Fruit fly (Drosophila melanogaster) whole organism, embryonic: Measurements from ENCODE around the gene CG17660.

Experiments
- Abd-B ChIP-seq: fragments of 200-800 bp; sonication (Bioruptor generic); optimal IDR thresholded peaks from 2 replicates; lab custom pipeline; 2018; ENCODE audit warnings: missing biosample characterization, mild to moderate bottlenecking, missing genetic modification characterization, moderate library complexity
- Asciz ChIP-seq: fragments of 200-800 bp; sonication (Bioruptor generic); optimal IDR thresholded peaks from 2 replicates; lab custom pipeline; 2017; ENCODE audit warnings: missing biosample characterization, mild to moderate bottlenecking, missing genetic modification characterization, missing genetic modification reagents
- Atf-2 ChIP-seq: fragments of 200-800 bp; sonication (Bioruptor generic); optimal IDR thresholded peaks from 2 replicates; lab custom pipeline; 2016; ENCODE audit warnings: missing biosample characterization, missing genetic modification characterization
- Blimp-1 ChIP-seq: fragments of 200-800 bp; sonication (Bioruptor generic); optimal IDR thresholded peaks from 3 replicates; lab custom pipeline; 2018; ENCODE audit warnings: missing biosample characterization, missing genetic modification characterization, mild to moderate bottlenecking, moderate library complexity, missing genetic modification reagents
- CG10321 ChIP-seq: fragments of 200-800 bp; sonication (Bioruptor generic); IDR thresholded peaks from 2 replicates; pipeline ENCODE4 v1.3.6; 2022; ENCODE audit warnings: missing biosample characterization, missing genetic modification characterization
- CG10565 ChIP-seq: fragments of 200-800 bp; sonication (Bioruptor generic); optimal IDR thresholded peaks from 3 replicates; lab custom pipeline; 2016; ENCODE audit warnings: missing biosample characterization, mild to moderate bottlenecking, missing genetic modification characterization
- CG11093 ChIP-seq: fragments of 200-800 bp; sonication (Bioruptor generic); IDR thresholded peaks from 3 replicates; pipeline ENCODE4 v1.3.6; 2022; ENCODE audit warnings: missing biosample characterization, missing genetic modification characterization
- CG11398 ChIP-seq: fragments of 200-800 bp; sonication (Bioruptor generic); optimal IDR thresholded peaks from 2 replicates; lab custom pipeline; 2016; ENCODE audit warnings: missing biosample characterization, missing genetic modification characterization
- CG12071 ChIP-seq: fragments of 200-800 bp; sonication (Bioruptor generic); optimal IDR thresholded peaks from 3 replicates; lab custom pipeline; 2018; ENCODE audit warnings: missing biosample characterization, mild to moderate bottlenecking, missing genetic modification characterization
- CG12744 ChIP-seq: fragments of 200-800 bp; sonication (Bioruptor generic); optimal IDR thresholded peaks from 2 replicates; lab custom pipeline; 2016; ENCODE audit warnings: missing biosample characterization, missing genetic modification characterization
- CG13775 ChIP-seq: fragments of 200-800 bp; sonication (Bioruptor generic); optimal IDR thresholded peaks from 3 replicates; lab custom pipeline; 2017; ENCODE audit warnings: missing biosample characterization, mild to moderate bottlenecking, missing genetic modification characterization
- CG15269 ChIP-seq: fragments of 200-800 bp; sonication (Bioruptor generic); optimal IDR thresholded peaks from 2 replicates; lab custom pipeline; 2018; ENCODE audit warnings: missing biosample characterization, mild to moderate bottlenecking, missing genetic modification characterization, moderate library complexity
- CG15479 ChIP-seq: fragments of 200-800 bp; sonication (Bioruptor generic); optimal IDR thresholded peaks from 3 replicates; lab custom pipeline; 2019; ENCODE audit warnings: missing biosample characterization, mild to moderate bottlenecking, missing genetic modification characterization, moderate library complexity
- CG16779 ChIP-seq: fragments of 200-800 bp; sonication (Bioruptor generic); IDR thresholded peaks from 2 replicates; pipeline ENCODE4 v1.3.6; 2022; ENCODE audit warnings: missing biosample characterization, missing genetic modification characterization
- CG1832 ChIP-seq: fragments of 200-800 bp; sonication (Bioruptor generic); optimal IDR thresholded peaks from 2 replicates; lab custom pipeline; 2017; ENCODE audit warnings: missing biosample characterization, mild to moderate bottlenecking, missing genetic modification characterization, inconsistent platforms
- CG18599 ChIP-seq: fragments of 200-800 bp; sonication (Bioruptor generic); optimal IDR thresholded peaks from 3 replicates; lab custom pipeline; 2017; ENCODE audit warnings: missing biosample characterization, missing genetic modification characterization, mild to moderate bottlenecking, moderate library complexity, missing genetic modification reagents
- CG2120 ChIP-seq: fragments of 200-800 bp; sonication (Bioruptor generic); optimal IDR thresholded peaks from 3 replicates; lab custom pipeline; 2016; ENCODE audit warnings: missing biosample characterization, missing genetic modification characterization
- CG31365 ChIP-seq: fragments of 200-800 bp; sonication (Bioruptor generic); optimal IDR thresholded peaks from 2 replicates; lab custom pipeline; 2018; ENCODE audit warnings: missing biosample characterization, mild to moderate bottlenecking, missing genetic modification characterization
- CG32532 ChIP-seq: fragments of 200-800 bp; sonication (Bioruptor generic); IDR thresholded peaks from 2 replicates; pipeline ENCODE4 v1.3.6; 2022; ENCODE audit warnings: missing biosample characterization, missing genetic modification characterization
- CG7556 ChIP-seq: fragments of 200-800 bp; sonication (Bioruptor generic); optimal IDR thresholded peaks from 2 replicates; lab custom pipeline; 2017; ENCODE audit warnings: missing biosample characterization, mild to moderate bottlenecking, missing genetic modification characterization
- CG7987 ChIP-seq: fragments of 200-800 bp; sonication (Bioruptor generic); optimal IDR thresholded peaks from 2 replicates; lab custom pipeline; 2018; ENCODE audit warnings: missing biosample characterization, mild to moderate bottlenecking, missing genetic modification characterization, moderate library complexity
- CTCF ChIP-seq: fragments of 200-800 bp; sonication (Bioruptor generic); optimal IDR thresholded peaks from 2 replicates; lab custom pipeline; 2017; ENCODE audit warnings: missing biosample characterization, mild to moderate bottlenecking, missing genetic modification characterization, moderate library complexity
- CoRest ChIP-seq: fragments of 200-800 bp; sonication (Bioruptor generic); optimal IDR thresholded peaks from 3 replicates; lab custom pipeline; 2018; ENCODE audit warnings: missing biosample characterization, mild to moderate bottlenecking, missing genetic modification characterization, moderate library complexity
- CrebB ChIP-seq: fragments of 200-800 bp; sonication (Bioruptor generic); optimal IDR thresholded peaks from 3 replicates; lab custom pipeline; 2018; ENCODE audit warnings: missing biosample characterization, mild to moderate bottlenecking, missing genetic modification characterization
- D19A ChIP-seq: fragments of 200-800 bp; optimal IDR thresholded peaks from 3 replicates; lab custom pipeline; 2019; ENCODE audit warnings: missing biosample characterization, mild to moderate bottlenecking, missing genetic modification characterization, moderate library complexity
- Dfd ChIP-seq, 2 experiments: fragments of >200 bp; optimal IDR thresholded peaks; 2 replicates each; lab custom pipeline; 2017; ENCODE audit warnings: missing biosample characterization in 2 of 2, missing genetic modification characterization in 2 of 2
- Fer2 ChIP-seq: fragments of 200-800 bp; sonication (Bioruptor generic); optimal IDR thresholded peaks from 2 replicates; lab custom pipeline; 2018; ENCODE audit warnings: missing biosample characterization, mild to moderate bottlenecking, missing genetic modification characterization, moderate library complexity
- HLH54F ChIP-seq: fragments of 200-800 bp; sonication (Bioruptor generic); optimal IDR thresholded peaks from 3 replicates; lab custom pipeline; 2016; ENCODE audit warnings: missing biosample characterization, missing genetic modification characterization
- Hsf ChIP-seq: fragments of 200-800 bp; sonication (Bioruptor generic); optimal IDR thresholded peaks from 3 replicates; lab custom pipeline; 2016; ENCODE audit warnings: missing biosample characterization, missing genetic modification characterization
- MBD-R2 ChIP-seq: fragments of 200-800 bp; sonication (Bioruptor generic); IDR thresholded peaks from 2 replicates; pipeline ENCODE4 v1.3.6; 2022; ENCODE audit warnings: missing biosample characterization, missing genetic modification characterization
- MESR4 ChIP-seq: fragments of 200-800 bp; sonication (Bioruptor generic); optimal IDR thresholded peaks from 2 replicates; lab custom pipeline; 2018; ENCODE audit warnings: missing biosample characterization, mild to moderate bottlenecking, missing genetic modification characterization, moderate library complexity
- NC2α ChIP-seq: fragments of 200-800 bp; sonication (Bioruptor generic); optimal IDR thresholded peaks from 2 replicates; lab custom pipeline; 2016; ENCODE audit warnings: missing biosample characterization, missing genetic modification characterization
- Pdp1 ChIP-seq, 2 experiments: fragments of 200-800 bp; sonication (Bioruptor generic); optimal IDR thresholded peaks; 3 replicates each; lab custom pipeline; 2016; ENCODE audit warnings: missing biosample characterization in 2 of 2, missing genetic modification characterization in 2 of 2, mild to moderate bottlenecking in 1 of 2, moderate library complexity in 1 of 2
- Side ChIP-seq: fragments of 200-800 bp; sonication (Bioruptor generic); optimal IDR thresholded peaks from 2 replicates; lab custom pipeline; 2016; ENCODE audit warnings: missing biosample characterization, missing genetic modification characterization
- Sry-δ ChIP-seq: fragments of 200-800 bp; sonication (Bioruptor generic); optimal IDR thresholded peaks from 2 replicates; lab custom pipeline; 2016; ENCODE audit warnings: missing biosample characterization, missing genetic modification characterization
- TFAM ChIP-seq: fragments of 200-800 bp; sonication (Bioruptor generic); optimal IDR thresholded peaks from 2 replicates; lab custom pipeline; 2017; ENCODE audit warnings: missing biosample characterization, missing genetic modification characterization, inconsistent platforms
- bowl ChIP-seq: fragments of 200-800 bp; sonication (Bioruptor generic); IDR thresholded peaks from 2 replicates; pipeline ENCODE4 v1.3.6; 2022; ENCODE audit warnings: missing biosample characterization, missing genetic modification characterization
- br ChIP-seq: fragments of >200 bp; optimal IDR thresholded peaks from 2 replicates; lab custom pipeline; 2017
- croc ChIP-seq: fragments of 200-800 bp; sonication (Bioruptor generic); conservative IDR thresholded peaks from 3 replicates; pipeline ENCODE4 v1.3.6; 2022; ENCODE audit warnings: missing biosample characterization, missing genetic modification characterization
- crp ChIP-seq, 2 experiments: fragments of 200-800 bp; sonication (Bioruptor generic); optimal IDR thresholded peaks; 2 replicates in 1 of 2; 3 replicates in 1 of 2; lab custom pipeline; 2017; ENCODE audit warnings: missing biosample characterization in 2 of 2, missing genetic modification characterization in 2 of 2, mild to moderate bottlenecking in 1 of 2, moderate library complexity in 1 of 2
- gce ChIP-seq: fragments of 200-800 bp; sonication (Bioruptor generic); IDR thresholded peaks from 3 replicates; pipeline ENCODE4 v1.3.6; 2022; ENCODE audit warnings: missing biosample characterization, missing genetic modification characterization
- grau ChIP-seq: fragments of 200-800 bp; optimal IDR thresholded peaks from 3 replicates; lab custom pipeline; 2019; ENCODE audit warnings: missing biosample characterization, mild to moderate bottlenecking, missing genetic modification characterization, moderate library complexity
- gt ChIP-seq: fragments of 200-800 bp; sonication (Bioruptor generic); IDR thresholded peaks from 2 replicates; pipeline ENCODE4 v1.3.6; 2022; ENCODE audit warnings: missing biosample characterization, missing genetic modification characterization
- luna ChIP-seq: fragments of 200-800 bp; sonication (Bioruptor generic); optimal IDR thresholded peaks from 2 replicates; lab custom pipeline; 2016; ENCODE audit warnings: missing biosample characterization, missing genetic modification characterization
- tll ChIP-seq, 2 experiments: fragments of 200-800 bp in 1 of 2; fragments of >200 bp in 1 of 2; sonication (Bioruptor generic) in 1 of 2; optimal IDR thresholded peaks; 2 replicates each; lab custom pipeline; 2017 to 2019; ENCODE audit warnings: missing biosample characterization in 2 of 2, missing genetic modification characterization in 2 of 2, mild to moderate bottlenecking in 1 of 2, moderate library complexity in 1 of 2
- trem ChIP-seq: fragments of 200-800 bp; optimal IDR thresholded peaks from 3 replicates; lab custom pipeline; 2019; ENCODE audit warnings: missing biosample characterization, mild to moderate bottlenecking, missing genetic modification characterization, moderate library complexity
- tup ChIP-seq: fragments of 200-800 bp; sonication (Bioruptor generic); optimal IDR thresholded peaks from 2 replicates; lab custom pipeline; 2016; ENCODE audit warnings: missing biosample characterization, mild to moderate bottlenecking, missing genetic modification characterization, moderate library complexity
- tx ChIP-seq: fragments of 200-800 bp; sonication (Bioruptor generic); optimal IDR thresholded peaks from 2 replicates; lab custom pipeline; 2016; ENCODE audit warnings: missing biosample characterization, missing genetic modification characterization
- wor ChIP-seq: fragments of 200-800 bp; sonication (Bioruptor generic); IDR thresholded peaks from 2 replicates; pipeline ENCODE4 v1.3.6; 2022; ENCODE audit warnings: missing biosample characterization, missing genetic modification characterization

Gene CG17660

DNA sequence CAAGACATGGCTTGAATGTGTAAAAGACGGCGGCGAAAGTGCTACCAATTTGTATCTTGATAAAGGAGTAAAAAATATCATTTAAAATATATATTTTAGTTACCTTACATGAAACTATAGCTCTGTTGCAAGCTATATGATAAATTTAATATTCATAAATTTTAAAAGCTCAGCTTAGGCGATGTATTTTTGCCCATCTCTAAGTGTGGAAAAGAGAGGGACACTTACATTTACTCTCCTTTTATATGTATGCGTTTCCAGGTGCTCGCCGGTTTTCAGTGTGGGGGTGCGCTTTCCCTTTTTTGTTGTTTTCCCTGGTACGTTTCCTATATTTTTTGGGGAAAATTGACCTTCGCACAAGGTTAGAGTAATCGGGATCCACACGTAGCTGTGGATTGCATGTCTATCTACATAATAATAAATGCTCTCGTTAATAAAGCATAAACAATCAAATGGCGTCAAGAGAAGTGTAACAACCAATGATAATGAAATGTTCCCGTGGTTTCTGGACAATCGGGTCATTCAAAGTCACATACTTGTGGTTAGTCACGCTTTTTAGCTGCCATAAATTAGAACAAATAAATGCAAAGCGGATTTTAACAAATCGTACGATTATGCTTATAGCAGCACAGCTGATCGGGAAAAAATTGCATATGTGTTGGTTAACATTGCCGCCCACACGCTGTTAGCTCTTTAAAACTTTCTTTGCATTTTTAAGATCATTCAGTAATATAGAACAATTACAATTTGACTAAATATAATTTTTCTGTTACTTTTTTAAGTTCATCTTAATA lies 17.8 kb upstream of the CG17660 start (continued):
- TF ChIP-seq Pdp1 (GFP tag; optimal IDR thresholded peaks at IDR 0.05; lab: Kevin White, UChicago) = peak; percentile 51 to 92
- peak; percentile 62 for TF ChIP-seq CG7987 (GFP tag; lab: Kevin White, UChicago)
- TF ChIP-seq MESR4 (GFP tag; lab: Kevin White, UChicago) = peak; percentile 17
- peak; percentile 97 for TF ChIP-seq Fer2
- TF ChIP-seq CG11093 (GFP tag; lab: Robert Waterston, UW) = peak; percentile 91
- peak; percentile 99 for TF ChIP-seq CG15269 (tag; lab: Kevin White, UChicago)
- TF ChIP-seq wor (GFP tag; lab: Robert Waterston, UW) = peak; percentile 95
- TF ChIP-seq tx (GFP tag; lab: Kevin White, UChicago) = peak; percentile 76
- peak; percentile 99 for TF ChIP-seq CoRest (tag; lab: Kevin White, UChicago)
- no peak for TF ChIP-seq Dfd (GFP tag; optimal IDR thresholded peaks at IDR 0.05; lab: Kevin White, UChicago)
- peak; percentile 61 for TF ChIP-seq NC2α
- TF ChIP-seq CG32532 = peak; percentile 97
- peak; percentile 98 for TF ChIP-seq Abd-B (GFP tag; lab: Kevin White, UChicago)
- peak; percentile 90 for TF ChIP-seq CG12071
- peak; percentile 94 for TF ChIP-seq Blimp-1
- TF ChIP-seq CTCF = peak; percentile 47
- peak; percentile 78; the same call in 1 of the 2 replicates for TF ChIP-seq CG10321 (GFP tag; lab: Robert Waterston, UW)
- TF ChIP-seq CrebB = peak; percentile 98
- TF ChIP-seq luna (GFP tag; lab: Kevin White, UChicago) = peak; percentile 38
- no peak for TF ChIP-seq crp (GFP tag; optimal IDR thresholded peaks at IDR 0.05; lab: Kevin White, UChicago)
- TF ChIP-seq CG2120 (GFP tag; lab: Kevin White, UChicago) = peak; percentile 98
- peak; percentile 93 for TF ChIP-seq MBD-R2 (GFP tag; lab: Robert Waterston, UW)
- peak; percentile 96 for TF ChIP-seq croc (GFP tag; lab: Robert Waterston, UW)
- peak; percentile 99 for TF ChIP-seq CG18599 (GFP tag; lab: Kevin White, UChicago)
- TF ChIP-seq Atf-2 (GFP tag; lab: Kevin White, UChicago) = peak; percentile 54
- peak; percentile 98 for TF ChIP-seq CG13775 (GFP tag; lab: Kevin White, UChicago)
- TF ChIP-seq gt (GFP tag; lab: Robert Waterston, UW) = peak; percentile 83; the same call in 1 of the 2 replicates
- TF ChIP-seq HLH54F (GFP tag; lab: Kevin White, UChicago) = peak; percentile 88
- TF ChIP-seq TFAM (GFP tag; lab: Kevin White, UChicago) = peak; percentile 34
- TF ChIP-seq CG11398 (GFP tag; lab: Kevin White, UChicago) = peak; percentile 69
- TF ChIP-seq tup (GFP tag; lab: Kevin White, UChicago) = peak; percentile 90
- TF ChIP-seq Asciz (GFP tag; lab: Kevin White, UChicago) = peak; percentile 90
- TF ChIP-seq Side (GFP tag; lab: Kevin White, UChicago) = peak; percentile 80
- TF ChIP-seq gce (GFP tag; lab: Robert Waterston, UW) = peak; percentile 85
- TF ChIP-seq CG31365 (tag; lab: Kevin White, UChicago) = peak; percentile 84
- TF ChIP-seq CG12744 = peak; percentile 86
- TF ChIP-seq tll (GFP tag; optimal IDR thresholded peaks at IDR 0.05; lab: Kevin White, UChicago) = peak in 1 of 2 experiments; percentile 40
- peak; percentile 84 for TF ChIP-seq trem (tag; lab: Kevin White, UChicago)
- TF ChIP-seq br (lab: Kevin White, UChicago) = no peak
- peak; percentile 99 for TF ChIP-seq CG7556 (GFP tag; lab: Kevin White, UChicago)
- TF ChIP-seq CG16779 (GFP tag; lab: Robert Waterston, UW) = peak; percentile 92
- peak; percentile 98 for TF ChIP-seq grau
- peak; percentile 7 for TF ChIP-seq CG1832 (GFP tag; lab: Kevin White, UChicago)
- TF ChIP-seq CG10565 (GFP tag; lab: Kevin White, UChicago) = peak; percentile 64
- TF ChIP-seq Hsf (GFP tag; lab: Kevin White, UChicago) = peak; percentile 89
- peak; percentile 91 for TF ChIP-seq bowl (GFP tag; lab: Robert Waterston, UW)
- peak; percentile 79 for TF ChIP-seq Sry-δ (GFP tag; lab: Kevin White, UChicago)
- TF ChIP-seq D19A = peak; percentile 96
- TF ChIP-seq CG15479 = peak; percentile 50
